Worm (Caenorhabditis elegans) whole organism, young adult: ENCODE measurements around the gene T04A8.13.

Experiments used
- D2030.7 ChIP-seq: fragments of 200-800 bp; sonication (Bioruptor generic); IDR thresholded peaks from 2 replicates; pipeline ENCODE4 v1.3.6; 2022; ENCODE audit warnings: missing genetic modification reagents, missing genetic modification characterization, missing compliant biosample characterization
- F10E7.11 ChIP-seq: sonication (generic microtip); optimal IDR thresholded peaks from 2 replicates; lab custom pipeline; 2017; ENCODE audit warnings: mild to moderate bottlenecking, missing genetic modification characterization, moderate library complexity, missing compliant biosample characterization
- F37B4.10 ChIP-seq: fragments of 200-800 bp; sonication (Bioruptor generic); IDR thresholded peaks from 2 replicates; pipeline ENCODE4 v1.3.6; 2022; ENCODE audit warnings: missing genetic modification characterization, missing compliant biosample characterization
- F39B2.1 ChIP-seq: fragments of 200-800 bp; sonication (Bioruptor generic); IDR thresholded peaks from 2 replicates; pipeline ENCODE4 v1.3.6; 2022; ENCODE audit warnings: missing genetic modification reagents, missing genetic modification characterization, missing compliant biosample characterization
- F52B5.7 ChIP-seq: sonication (generic microtip); optimal IDR thresholded peaks from 2 replicates; lab custom pipeline; 2016; ENCODE audit warnings: mild to moderate bottlenecking, missing genetic modification characterization, missing compliant biosample characterization
- ZK185.1 ChIP-seq: sonication (generic microtip); optimal IDR thresholded peaks from 2 replicates; lab custom pipeline; 2016; ENCODE audit warnings: mild to moderate bottlenecking, missing genetic modification characterization, missing compliant biosample characterization; ENCODE audit not compliant: poor library complexity, severe bottlenecking
- akir-1 ChIP-seq: fragments of 200-800 bp; sonication (Bioruptor generic); optimal IDR thresholded peaks from 2 replicates; lab custom pipeline; 2018; ENCODE audit warnings: mild to moderate bottlenecking, missing genetic modification characterization, moderate library complexity, missing compliant biosample characterization
- aptf-3 ChIP-seq: fragments of 200-800 bp; sonication (Bioruptor generic); IDR thresholded peaks from 2 replicates; pipeline ENCODE4 v1.3.6; 2022; ENCODE audit warnings: missing genetic modification characterization, missing compliant biosample characterization
- attf-3 ChIP-seq: fragments of 200-800 bp; sonication (Bioruptor generic); conservative IDR thresholded peaks from 2 replicates; pipeline ENCODE4 v1.3.6; 2022; ENCODE audit warnings: missing genetic modification reagents, missing genetic modification characterization, missing compliant biosample characterization
- attf-6 ChIP-seq: fragments of 200-800 bp; sonication (Bioruptor generic); IDR thresholded peaks from 2 replicates; pipeline ENCODE4 v1.3.6; 2022; ENCODE audit warnings: missing genetic modification reagents, missing genetic modification characterization, missing compliant biosample characterization
- ccch-3 ChIP-seq: fragments of 200-800 bp; sonication (Bioruptor generic); optimal IDR thresholded peaks from 2 replicates; lab custom pipeline; 2018; ENCODE audit warnings: mild to moderate bottlenecking, missing genetic modification characterization, missing compliant biosample characterization
- ceh-100 ChIP-seq: fragments of 200-800 bp; sonication (Bioruptor generic); IDR thresholded peaks from 2 replicates; pipeline ENCODE4 v1.3.6; 2022; ENCODE audit warnings: missing genetic modification reagents, missing genetic modification characterization, missing compliant biosample characterization
- ceh-27 ChIP-seq: fragments of 200-800 bp; sonication (Bioruptor generic); optimal IDR thresholded peaks from 2 replicates; lab custom pipeline; 2018; ENCODE audit warnings: mild to moderate bottlenecking, missing genetic modification characterization, moderate library complexity, missing compliant biosample characterization
- ceh-40 ChIP-seq: fragments of 200-800 bp; sonication (Bioruptor generic); IDR thresholded peaks from 2 replicates; pipeline ENCODE4 v1.3.6; 2022; ENCODE audit warnings: missing genetic modification characterization, missing compliant biosample characterization
- ceh-58 ChIP-seq: fragments of 200-800 bp; sonication (Bioruptor generic); IDR thresholded peaks from 2 replicates; pipeline ENCODE4 v1.3.6; 2022; ENCODE audit warnings: missing genetic modification characterization, missing compliant biosample characterization
- ceh-79 ChIP-seq: sonication (generic microtip); optimal IDR thresholded peaks from 2 replicates; lab custom pipeline; 2017; ENCODE audit warnings: mild to moderate bottlenecking, missing genetic modification characterization, missing compliant biosample characterization
- ceh-91 ChIP-seq: fragments of 200-800 bp; sonication (Bioruptor generic); IDR thresholded peaks from 2 replicates; pipeline ENCODE4 v1.3.6; 2022; ENCODE audit warnings: missing genetic modification reagents, missing genetic modification characterization, missing compliant biosample characterization
- chd-7 ChIP-seq: sonication (generic microtip); optimal IDR thresholded peaks from 2 replicates; lab custom pipeline; 2016; ENCODE audit warnings: mild to moderate bottlenecking, missing genetic modification characterization, moderate library complexity, missing compliant biosample characterization
- die-1 ChIP-seq: sonication (generic microtip); optimal IDR thresholded peaks from 2 replicates; lab custom pipeline; 2016; ENCODE audit warnings: missing genotype, mild to moderate bottlenecking, missing genetic modification characterization, missing compliant biosample characterization
- dpff-1 ChIP-seq: sonication (generic microtip); optimal IDR thresholded peaks from 2 replicates; lab custom pipeline; 2017; ENCODE audit warnings: mild to moderate bottlenecking, missing genetic modification characterization, missing compliant biosample characterization
- efl-1 ChIP-seq: fragments of 150-350 bp; optimal IDR thresholded peaks from 2 replicates; lab custom pipeline; 2014; ENCODE audit warnings: missing biosample characterization, missing genetic modification reagents, missing genetic modification characterization
- gei-17 ChIP-seq: fragments of 200-800 bp; sonication (Bioruptor generic); optimal IDR thresholded peaks from 2 replicates; lab custom pipeline; 2018; ENCODE audit warnings: mild to moderate bottlenecking, missing genetic modification characterization, missing compliant biosample characterization
- him-1 ChIP-seq: sonication (generic microtip); optimal IDR thresholded peaks from 2 replicates; lab custom pipeline; 2016; ENCODE audit warnings: missing genotype, missing genetic modification reagents, missing genetic modification characterization, missing compliant biosample characterization
- hlh-26 ChIP-seq: fragments of 200-800 bp; sonication (Bioruptor generic); conservative IDR thresholded peaks from 2 replicates; pipeline ENCODE4 v1.3.6; 2022; ENCODE audit warnings: missing genetic modification reagents, missing genetic modification characterization, missing compliant biosample characterization
- hrde-1 ChIP-seq: sonication (generic microtip); optimal IDR thresholded peaks from 2 replicates; lab custom pipeline; 2016; ENCODE audit warnings: missing genetic modification characterization, mild to moderate bottlenecking, missing compliant biosample characterization, moderate library complexity, missing genotype, missing genetic modification reagents, borderline replicate concordance
- hsf-1 ChIP-seq: fragments of 200-800 bp; sonication (Bioruptor generic); IDR thresholded peaks from 2 replicates; pipeline ENCODE4 v1.3.6; 2022; ENCODE audit warnings: missing genetic modification reagents, missing genetic modification characterization, missing compliant biosample characterization
- let-607 ChIP-seq, 2 experiments: fragments of 200-800 bp in 1 of 2; sonication (Bioruptor generic) in 1 of 2; sonication (generic microtip) in 1 of 2; optimal IDR thresholded peaks; 2 replicates each; lab custom pipeline; 2016 to 2018; ENCODE audit warnings: mild to moderate bottlenecking in 2 of 2, missing compliant biosample characterization in 2 of 2, missing genetic modification characterization in 2 of 2, moderate library complexity in 2 of 2, missing genotype in 1 of 2
- lin-35 ChIP-seq, 3 experiments: fragments of 150-350 bp in 2 of 3; sonication (generic microtip) in 1 of 3; optimal IDR thresholded peaks; 2 replicates each; lab custom pipeline; 2014 to 2018; ENCODE audit warnings: missing biosample characterization in 3 of 3, missing genetic modification characterization in 3 of 3, missing genetic modification reagents in 3 of 3
- lin-54 ChIP-seq: fragments of 200-800 bp; sonication (Bioruptor generic); optimal IDR thresholded peaks from 2 replicates; lab custom pipeline; 2018; ENCODE audit warnings: mild to moderate bottlenecking, missing genetic modification characterization, missing compliant biosample characterization
- lir-1 ChIP-seq: fragments of 200-800 bp; sonication (Bioruptor generic); conservative IDR thresholded peaks from 2 replicates; pipeline ENCODE4 v1.3.6; 2022; ENCODE audit warnings: missing genetic modification reagents, missing genetic modification characterization, missing compliant biosample characterization
- lsl-1 ChIP-seq: fragments of 200-800 bp; sonication (Bioruptor generic); optimal IDR thresholded peaks from 2 replicates; lab custom pipeline; 2018; ENCODE audit warnings: mild to moderate bottlenecking, missing genetic modification characterization, moderate library complexity, missing compliant biosample characterization
- madf-6 ChIP-seq: fragments of 200-800 bp; sonication (Bioruptor generic); IDR thresholded peaks from 2 replicates; pipeline ENCODE4 v1.3.6; 2022; ENCODE audit warnings: missing genetic modification reagents, missing genetic modification characterization, missing compliant biosample characterization
- mel-28 ChIP-seq: sonication (generic microtip); optimal IDR thresholded peaks from 2 replicates; lab custom pipeline; 2016; ENCODE audit warnings: borderline replicate concordance, mild to moderate bottlenecking, missing genetic modification characterization, missing compliant biosample characterization
- mes-4 ChIP-seq: sonication (generic microtip); optimal IDR thresholded peaks from 2 replicates; lab custom pipeline; 2016; ENCODE audit warnings: missing genotype, missing genetic modification characterization, missing compliant biosample characterization
- mxl-1 ChIP-seq: sonication (generic microtip); optimal IDR thresholded peaks from 2 replicates; lab custom pipeline; 2016; ENCODE audit warnings: missing genetic modification characterization, missing compliant biosample characterization
- nfya-1 ChIP-seq: sonication (generic microtip); optimal IDR thresholded peaks from 2 replicates; lab custom pipeline; 2017; ENCODE audit warnings: antibody characterized with exemption, missing compliant biosample characterization, missing genetic modification characterization, borderline replicate concordance; ENCODE audit not compliant: insufficient read depth
- nhr-120 ChIP-seq: fragments of 200-800 bp; sonication (Bioruptor generic); IDR thresholded peaks from 2 replicates; pipeline ENCODE4 v1.3.6; 2022; ENCODE audit warnings: missing genetic modification characterization, missing compliant biosample characterization
- nhr-90 ChIP-seq: sonication (generic microtip); optimal IDR thresholded peaks from 2 replicates; lab custom pipeline; 2016; ENCODE audit warnings: missing genotype, mild to moderate bottlenecking, missing genetic modification characterization, missing compliant biosample characterization
- rpc-1 ChIP-seq, 2 experiments: fragments of 150-350 bp in 1 of 2; sonication (generic microtip) in 1 of 2; optimal IDR thresholded peaks; 2 replicates each; lab custom pipeline; 2014 to 2018; ENCODE audit warnings: missing biosample characterization in 1 of 2, missing genetic modification characterization in 1 of 2, missing genetic modification reagents in 1 of 2, missing genotype in 1 of 2
- sdz-38 ChIP-seq: sonication (generic microtip); optimal IDR thresholded peaks from 2 replicates; lab custom pipeline; 2016; ENCODE audit warnings: missing genotype, missing genetic modification characterization, missing compliant biosample characterization
- snpc-1.1 ChIP-seq: sonication (generic microtip); optimal IDR thresholded peaks from 2 replicates; lab custom pipeline; 2017; ENCODE audit warnings: missing genetic modification characterization, mild to moderate bottlenecking, missing compliant biosample characterization, antibody characterized with exemption, moderate library complexity, missing genotype, missing genetic modification reagents; ENCODE audit not compliant: insufficient read depth
- snpc-3.4 ChIP-seq: sonication (generic microtip); optimal IDR thresholded peaks from 2 replicates; lab custom pipeline; 2017; ENCODE audit warnings: missing genetic modification characterization, mild to moderate bottlenecking, missing compliant biosample characterization, antibody characterized with exemption, moderate library complexity, missing genotype, missing genetic modification reagents
- somi-1 ChIP-seq: fragments of 200-800 bp; sonication (Bioruptor generic); optimal IDR thresholded peaks from 2 replicates; lab custom pipeline; 2018; ENCODE audit warnings: mild to moderate bottlenecking, missing genetic modification characterization, missing compliant biosample characterization
- tbx-9 ChIP-seq: sonication (generic microtip); optimal IDR thresholded peaks from 2 replicates; lab custom pipeline; 2016; ENCODE audit warnings: borderline replicate concordance, missing genetic modification characterization, inconsistent platforms, missing compliant biosample characterization
- zim-3 ChIP-seq: sonication (generic microtip); optimal IDR thresholded peaks from 2 replicates; lab custom pipeline; 2017; ENCODE audit warnings: mild to moderate bottlenecking, missing genetic modification characterization, moderate library complexity, missing compliant biosample characterization
- ztf-18 ChIP-seq: sonication (generic microtip); optimal IDR thresholded peaks from 2 replicates; lab custom pipeline; 2016; ENCODE audit warnings: missing genotype, mild to moderate bottlenecking, missing genetic modification characterization, missing compliant biosample characterization
- ztf-6 ChIP-seq: fragments of 200-800 bp; sonication (Bioruptor generic); IDR thresholded peaks from 2 replicates; pipeline ENCODE4 v1.3.6; 2022; ENCODE audit warnings: missing genetic modification reagents, missing genetic modification characterization, missing compliant biosample characterization

T04A8.13 gene

DNA sequence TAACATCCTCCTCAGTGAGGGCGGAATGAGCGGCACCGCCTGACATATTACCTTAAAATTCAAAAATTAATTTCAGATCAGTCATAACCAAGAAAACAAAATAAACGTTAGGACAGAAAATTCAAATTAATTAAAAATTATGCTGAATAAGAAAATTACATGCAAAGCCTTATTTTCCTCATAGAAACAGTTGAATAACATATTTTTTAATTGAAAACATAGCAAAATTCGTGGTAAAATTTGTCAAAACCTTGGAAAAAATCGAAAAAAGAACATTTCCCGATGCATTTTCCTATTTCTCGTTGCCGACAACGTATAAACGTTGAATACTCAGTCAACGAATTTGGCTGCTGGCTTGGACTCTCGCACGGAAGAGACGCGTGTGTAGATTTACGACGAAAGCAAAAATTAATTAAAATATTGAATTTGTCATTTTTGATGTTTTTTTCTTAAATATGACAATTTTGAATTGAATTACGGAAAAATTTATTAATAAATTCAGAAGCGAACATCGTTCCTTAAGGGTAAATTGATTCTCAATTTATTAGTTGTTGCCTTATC is 47.3 kb downstream of the T04A8.13 start, which contains the start of the genes rps-0 and rbg-3 (continued):
- TF ChIP-seq F10E7.11 (no peak), akir-1 (GFP tag; lab: Kevin White, UChicago) (no peak), ceh-58 (no peak), rpc-1 (optimal IDR thresholded peaks at IDR 0.05; lab: Kevin White, UChicago) (no peak), rpc-1 (tag; optimal IDR thresholded peaks at IDR 0.05; lab: Kevin White, UChicago) (no peak), F52B5.7 (tag; lab: Kevin White, UChicago) (no peak), F37B4.10 (GFP tag; lab: Robert Waterston, UW) (no peak), zim-3 (no peak), F39B2.1 (GFP tag; lab: Robert Waterston, UW) (no peak), madf-6 (peak; percentile 82), gei-17 (GFP tag; lab: Kevin White, UChicago) (no peak), snpc-1.1 (tag; lab: Kevin White, UChicago) (peak; percentile 13), let-607 (tag; optimal IDR thresholded peaks at IDR 0.05; lab: Kevin White, UChicago) (peak in 1 of 2 experiments; percentile 74), hrde-1 (tag; lab: Kevin White, UChicago) (no peak), lir-1 (0 out of 2 replicates have a peak, but pooled peaks have one; percentile 22), him-1 (peak; percentile 40), tbx-9 (tag; lab: Kevin White, UChicago) (no peak), dpff-1 (tag; lab: Kevin White, UChicago) (no peak), ccch-3 (GFP tag; lab: Kevin White, UChicago) (no peak), sdz-38 (tag; lab: Kevin White, UChicago) (no peak), attf-6 (GFP tag; lab: Robert Waterston, UW) (no peak), mxl-1 (no peak), nhr-90 (tag; lab: Kevin White, UChicago) (no peak), mes-4 (tag; lab: Kevin White, UChicago) (no peak), ztf-6 (GFP tag; lab: Robert Waterston, UW) (no peak), D2030.7 (GFP tag; lab: Robert Waterston, UW) (peak; percentile 79), lin-35 (GFP tag; optimal IDR thresholded peaks at IDR 0.05; lab: Kevin White, UChicago) (peak in 2 of 3 experiments; percentile 64 to 92), ceh-79 (tag; lab: Kevin White, UChicago) (no peak), nhr-120 (GFP tag; lab: Robert Waterston, UW) (no peak), ceh-27 (GFP tag; lab: Kevin White, UChicago) (peak; percentile 74), lin-54 (peak; percentile 89), ceh-91 (GFP tag; lab: Robert Waterston, UW) (peak; percentile 81), somi-1 (GFP tag; lab: Kevin White, UChicago) (peak; percentile 24), die-1 (tag; lab: Kevin White, UChicago) (no peak), attf-3 (GFP tag; lab: Robert Waterston, UW) (peak; percentile 48; the same call in 1 of the 2 replicates), ZK185.1 (tag; lab: Kevin White, UChicago) (peak; percentile 86), ceh-100 (GFP tag; lab: Robert Waterston, UW) (peak; percentile 27; the same call in 1 of the 2 replicates), mel-28 (tag; lab: Kevin White, UChicago) (no peak), ztf-18 (tag; lab: Kevin White, UChicago) (peak; percentile 90), nfya-1 (tag; lab: Kevin White, UChicago) (no peak), lsl-1 (peak; percentile 68), hlh-26 (GFP tag; lab: Robert Waterston, UW) (no peak), chd-7 (no peak), efl-1 (GFP tag; lab: Kevin White, UChicago) (peak; percentile 62), snpc-3.4 (peak; percentile 91), ceh-40 (no peak), hsf-1 (peak; percentile 56; the same call in 1 of the 2 replicates), aptf-3 (GFP tag; lab: Robert Waterston, UW) (no peak)
